Worm (Caenorhabditis elegans): ENCODE results near the gene D1079.1.

ce11 chrX:4448283-4448682 lies 45.3 kb downstream of the D1079.1 start, which contains the start of gene mltn-13:
- TF ChIP-seq ama-1 (optimal IDR thresholded peaks at IDR 0.05) (no peak), tbx-37 (GFP tag; conservative IDR thresholded peaks at IDR 0.05) (no peak), tbx-11 (GFP tag; IDR thresholded peaks at IDR 0.05) (no peak), ets-7 (tag; optimal IDR thresholded peaks at IDR 0.05) (no peak)

All from whole organism, early embryonic.